Fruit fly (Drosophila melanogaster) whole organism, embryonic: ENCODE data around the gene Lst8.

Experiments
- Adf1 ChIP-seq: fragments of 200-800 bp; sonication (Bioruptor generic); IDR thresholded peaks from 2 replicates; pipeline ENCODE4 v1.3.6; 2022; ENCODE audit warnings: missing biosample characterization, missing genetic modification characterization
- Atf3 ChIP-seq: fragments of 200-800 bp; sonication (Bioruptor generic); optimal IDR thresholded peaks from 3 replicates; lab custom pipeline; 2016; ENCODE audit warnings: missing biosample characterization, missing genetic modification characterization
- CG11247 ChIP-seq: fragments of 200-800 bp; sonication (Bioruptor generic); IDR thresholded peaks from 2 replicates; pipeline ENCODE4 v1.3.6; 2022; ENCODE audit warnings: missing biosample characterization, missing genetic modification characterization
- CG11560 ChIP-seq: fragments of 200-800 bp; sonication (Bioruptor generic); IDR thresholded peaks from 3 replicates; pipeline ENCODE4 v1.3.6; 2022; ENCODE audit warnings: missing biosample characterization, missing genetic modification characterization
- CG13287 ChIP-seq: fragments of 200-800 bp; sonication (Bioruptor generic); IDR thresholded peaks from 2 replicates; pipeline ENCODE4 v1.3.6; 2022; ENCODE audit warnings: missing biosample characterization, missing genetic modification characterization; ENCODE audit not compliant: partially characterized antibody
- CG14441 ChIP-seq: fragments of 200-800 bp; sonication (Bioruptor generic); IDR thresholded peaks from 2 replicates; pipeline ENCODE4 v1.3.6; 2022; ENCODE audit warnings: missing biosample characterization, missing genetic modification characterization
- CG14860 ChIP-seq: fragments of 200-800 bp; sonication (Bioruptor generic); IDR thresholded peaks from 3 replicates; pipeline ENCODE4 v1.3.6; 2022; ENCODE audit warnings: missing biosample characterization, missing genetic modification characterization; ENCODE audit not compliant: partially characterized antibody
- CG2116 ChIP-seq: fragments of 200-800 bp; sonication (Bioruptor generic); optimal IDR thresholded peaks from 3 replicates; lab custom pipeline; 2018; ENCODE audit warnings: missing biosample characterization, mild to moderate bottlenecking, missing genetic modification characterization
- CG2199 ChIP-seq: fragments of 200-800 bp; sonication (Bioruptor generic); IDR thresholded peaks from 3 replicates; pipeline ENCODE4 v1.3.6; 2022; ENCODE audit warnings: missing biosample characterization, missing genetic modification characterization
- CG31224 ChIP-seq: fragments of 200-800 bp; sonication (Bioruptor generic); IDR thresholded peaks from 2 replicates; pipeline ENCODE4 v1.3.6; 2022; ENCODE audit warnings: missing biosample characterization, missing genetic modification characterization
- CG3995 ChIP-seq: fragments of 200-800 bp; sonication (Bioruptor generic); optimal IDR thresholded peaks from 3 replicates; lab custom pipeline; 2016; ENCODE audit warnings: missing biosample characterization, missing genetic modification characterization
- CG7839 ChIP-seq: fragments of 200-800 bp; sonication (Bioruptor generic); optimal IDR thresholded peaks from 3 replicates; lab custom pipeline; 2018; ENCODE audit warnings: missing biosample characterization, mild to moderate bottlenecking, missing genetic modification characterization, moderate library complexity
- CG8765 ChIP-seq: fragments of 200-800 bp; sonication (Bioruptor generic); IDR thresholded peaks from 2 replicates; pipeline ENCODE4 v1.3.6; 2022; ENCODE audit warnings: missing biosample characterization, missing genetic modification characterization
- CG8924 ChIP-seq: fragments of 200-800 bp; optimal IDR thresholded peaks from 3 replicates; lab custom pipeline; 2019; ENCODE audit warnings: missing biosample characterization, mild to moderate bottlenecking, missing genetic modification characterization, moderate library complexity
- CTCF ChIP-seq: fragments of 200-800 bp; sonication (Bioruptor generic); optimal IDR thresholded peaks from 2 replicates; lab custom pipeline; 2017; ENCODE audit warnings: missing biosample characterization, mild to moderate bottlenecking, missing genetic modification characterization, moderate library complexity
- D19A ChIP-seq: fragments of 200-800 bp; optimal IDR thresholded peaks from 3 replicates; lab custom pipeline; 2019; ENCODE audit warnings: missing biosample characterization, mild to moderate bottlenecking, missing genetic modification characterization, moderate library complexity
- Deaf1 ChIP-seq: fragments of 200-800 bp; optimal IDR thresholded peaks from 3 replicates; lab custom pipeline; 2019; ENCODE audit warnings: missing biosample characterization, mild to moderate bottlenecking, missing genetic modification characterization, moderate library complexity
- Fer3 ChIP-seq: fragments of 200-800 bp; sonication (Bioruptor generic); optimal IDR thresholded peaks from 2 replicates; lab custom pipeline; 2018; ENCODE audit warnings: missing biosample characterization, mild to moderate bottlenecking, missing genetic modification characterization, moderate library complexity
- HLHmδ ChIP-seq: fragments of 200-800 bp; sonication (Bioruptor generic); optimal IDR thresholded peaks from 2 replicates; lab custom pipeline; 2018; ENCODE audit warnings: missing biosample characterization, mild to moderate bottlenecking, missing genetic modification characterization, moderate library complexity
- Hand ChIP-seq: fragments of 200-800 bp; sonication (Bioruptor generic); optimal IDR thresholded peaks from 2 replicates; lab custom pipeline; 2017; ENCODE audit warnings: mild to moderate bottlenecking, missing biosample characterization, missing genetic modification reagents, missing genetic modification characterization
- Hr51 ChIP-seq, 2 experiments: fragments of 200-800 bp; sonication (Bioruptor generic); optimal IDR thresholded peaks; 2 replicates in 1 of 2; 3 replicates in 1 of 2; lab custom pipeline; 2016 to 2018; ENCODE audit warnings: missing biosample characterization in 2 of 2, missing genetic modification characterization in 2 of 2, mild to moderate bottlenecking in 1 of 2, moderate library complexity in 1 of 2
- Jarid2 ChIP-seq: fragments of 200-800 bp; sonication (Bioruptor generic); optimal IDR thresholded peaks from 3 replicates; lab custom pipeline; 2017; ENCODE audit warnings: mild to moderate bottlenecking, missing biosample characterization, missing genetic modification reagents, missing genetic modification characterization
- Lpt ChIP-seq: fragments of >200 bp; optimal IDR thresholded peaks from 2 replicates; lab custom pipeline; 2018; ENCODE audit warnings: missing biosample characterization, missing genetic modification characterization
- Meics ChIP-seq: fragments of 200-800 bp; sonication (Bioruptor generic); optimal IDR thresholded peaks from 2 replicates; lab custom pipeline; 2017; ENCODE audit warnings: missing biosample characterization, mild to moderate bottlenecking, missing genetic modification characterization
- NC2β ChIP-seq: fragments of 200-800 bp; sonication (Bioruptor generic); optimal IDR thresholded peaks from 2 replicates; lab custom pipeline; 2016; ENCODE audit warnings: missing biosample characterization, missing genetic modification characterization
- Nf-YB ChIP-seq: fragments of 200-800 bp; sonication (Bioruptor generic); optimal IDR thresholded peaks from 3 replicates; lab custom pipeline; 2019; ENCODE audit warnings: missing biosample characterization, mild to moderate bottlenecking, missing genetic modification characterization, moderate library complexity
- Opbp ChIP-seq: fragments of 200-800 bp; sonication (Bioruptor generic); IDR thresholded peaks from 3 replicates; pipeline ENCODE4 v1.3.6; 2022; ENCODE audit warnings: missing biosample characterization, missing genetic modification characterization; ENCODE audit not compliant: partially characterized antibody
- Sry-β ChIP-seq: fragments of 200-800 bp; sonication (Bioruptor generic); optimal IDR thresholded peaks from 2 replicates; lab custom pipeline; 2018; ENCODE audit warnings: missing biosample characterization, mild to moderate bottlenecking, missing genetic modification characterization, moderate library complexity
- TFAM ChIP-seq: fragments of 200-800 bp; sonication (Bioruptor generic); optimal IDR thresholded peaks from 2 replicates; lab custom pipeline; 2017; ENCODE audit warnings: missing biosample characterization, missing genetic modification characterization, inconsistent platforms
- Taf1 ChIP-seq: fragments of 200-800 bp; sonication (Bioruptor generic); IDR thresholded peaks from 2 replicates; pipeline ENCODE4 v1.3.6; 2022; ENCODE audit warnings: missing biosample characterization, missing genetic modification characterization
- Vsx1 ChIP-seq: fragments of 200-800 bp; sonication (Bioruptor generic); optimal IDR thresholded peaks from 2 replicates; lab custom pipeline; 2017; ENCODE audit warnings: missing biosample characterization, mild to moderate bottlenecking, missing genetic modification characterization, missing genetic modification reagents
- ab ChIP-seq: fragments of 200-800 bp; sonication (Bioruptor generic); optimal IDR thresholded peaks from 2 replicates; lab custom pipeline; 2016; ENCODE audit warnings: missing biosample characterization, missing genetic modification characterization
- ac ChIP-seq: fragments of 200-800 bp; sonication (Bioruptor generic); optimal IDR thresholded peaks from 3 replicates; lab custom pipeline; 2017; ENCODE audit warnings: missing biosample characterization, mild to moderate bottlenecking, missing genetic modification characterization
- dpn ChIP-seq, 2 experiments: fragments of 200-800 bp; sonication (Bioruptor generic); optimal IDR thresholded peaks; 3 replicates each; lab custom pipeline; 2016; ENCODE audit warnings: missing biosample characterization in 2 of 2, missing genetic modification characterization in 2 of 2
- emc ChIP-seq: fragments of 200-800 bp; sonication (Bioruptor generic); optimal IDR thresholded peaks from 2 replicates; lab custom pipeline; 2016; ENCODE audit warnings: missing biosample characterization, missing genetic modification characterization
- en ChIP-seq: fragments of 200-800 bp; sonication (Bioruptor generic); optimal IDR thresholded peaks from 2 replicates; lab custom pipeline; 2016; ENCODE audit warnings: missing biosample characterization, missing genetic modification characterization
- esg ChIP-seq: fragments of 200-800 bp; sonication (Bioruptor generic); conservative IDR thresholded peaks from 2 replicates; pipeline ENCODE4 v1.3.6; 2022; ENCODE audit warnings: missing biosample characterization, missing genetic modification characterization
- fd102C ChIP-seq: fragments of 200-800 bp; sonication (Bioruptor generic); optimal IDR thresholded peaks from 2 replicates; lab custom pipeline; 2018; ENCODE audit warnings: missing biosample characterization, mild to moderate bottlenecking, missing genetic modification characterization, moderate library complexity
- fu2 ChIP-seq: fragments of 200-800 bp; sonication (Bioruptor generic); optimal IDR thresholded peaks from 2 replicates; lab custom pipeline; 2016; ENCODE audit warnings: missing biosample characterization, missing genetic modification characterization
- hb ChIP-seq: fragments of 200-800 bp; sonication (Bioruptor generic); IDR thresholded peaks from 3 replicates; pipeline ENCODE4 v1.3.6; 2022; ENCODE audit warnings: missing biosample characterization, missing genetic modification characterization; ENCODE audit not compliant: partially characterized antibody
- jigr1 ChIP-seq: fragments of 200-800 bp; sonication (Bioruptor generic); IDR thresholded peaks from 3 replicates; pipeline ENCODE4 v1.3.6; 2022; ENCODE audit warnings: missing biosample characterization, missing genetic modification characterization
- lbe ChIP-seq: fragments of 200-800 bp; sonication (Bioruptor generic); optimal IDR thresholded peaks from 2 replicates; lab custom pipeline; 2016; ENCODE audit warnings: missing biosample characterization, mild to moderate bottlenecking, missing genetic modification characterization
- lilli ChIP-seq: fragments of 200-800 bp; sonication (Bioruptor generic); optimal IDR thresholded peaks from 3 replicates; lab custom pipeline; 2016; ENCODE audit warnings: missing biosample characterization, missing genetic modification characterization
- lov ChIP-seq, 2 experiments: fragments of 200-800 bp in 1 of 2; fragments of >200 bp in 1 of 2; sonication (Bioruptor generic) in 1 of 2; IDR thresholded peaks in 1 of 2; optimal IDR thresholded peaks in 1 of 2; 2 replicates in 1 of 2; 3 replicates in 1 of 2; pipeline versions ENCODE4 v1.3.6 to Lab custom; 2017 to 2022; ENCODE audit warnings: missing biosample characterization in 1 of 2, missing genetic modification characterization in 1 of 2
- luna ChIP-seq: fragments of 200-800 bp; sonication (Bioruptor generic); optimal IDR thresholded peaks from 2 replicates; lab custom pipeline; 2016; ENCODE audit warnings: missing biosample characterization, missing genetic modification characterization
- mam ChIP-seq: fragments of 200-800 bp; sonication (Bioruptor generic); optimal IDR thresholded peaks from 3 replicates; lab custom pipeline; 2016; ENCODE audit warnings: missing biosample characterization, missing genetic modification characterization
- odd ChIP-seq: fragments of 200-800 bp; sonication (Bioruptor generic); optimal IDR thresholded peaks from 2 replicates; lab custom pipeline; 2017; ENCODE audit warnings: missing biosample characterization, mild to moderate bottlenecking, missing genetic modification characterization
- phol ChIP-seq: fragments of 200-800 bp; sonication (Bioruptor generic); optimal IDR thresholded peaks from 3 replicates; lab custom pipeline; 2018; ENCODE audit warnings: missing biosample characterization, mild to moderate bottlenecking, missing genetic modification characterization, moderate library complexity
- ro ChIP-seq: fragments of 200-800 bp; sonication (Bioruptor generic); IDR thresholded peaks from 2 replicates; pipeline ENCODE4 v1.3.6; 2022; ENCODE audit warnings: missing biosample characterization, missing genetic modification characterization
- scrt ChIP-seq: fragments of 200-800 bp; sonication (Bioruptor generic); optimal IDR thresholded peaks from 2 replicates; lab custom pipeline; 2018; ENCODE audit warnings: missing biosample characterization, mild to moderate bottlenecking, missing genetic modification characterization, moderate library complexity
- seq ChIP-seq: fragments of 200-800 bp; sonication (Bioruptor generic); IDR thresholded peaks from 2 replicates; pipeline ENCODE4 v1.3.6; 2022; ENCODE audit warnings: missing biosample characterization, missing genetic modification characterization
- wdn ChIP-seq: fragments of 200-800 bp; sonication (Bioruptor generic); IDR thresholded peaks from 2 replicates; pipeline ENCODE4 v1.3.6; 2022; ENCODE audit warnings: missing biosample characterization, missing genetic modification characterization

Gene Lst8

DNA sequence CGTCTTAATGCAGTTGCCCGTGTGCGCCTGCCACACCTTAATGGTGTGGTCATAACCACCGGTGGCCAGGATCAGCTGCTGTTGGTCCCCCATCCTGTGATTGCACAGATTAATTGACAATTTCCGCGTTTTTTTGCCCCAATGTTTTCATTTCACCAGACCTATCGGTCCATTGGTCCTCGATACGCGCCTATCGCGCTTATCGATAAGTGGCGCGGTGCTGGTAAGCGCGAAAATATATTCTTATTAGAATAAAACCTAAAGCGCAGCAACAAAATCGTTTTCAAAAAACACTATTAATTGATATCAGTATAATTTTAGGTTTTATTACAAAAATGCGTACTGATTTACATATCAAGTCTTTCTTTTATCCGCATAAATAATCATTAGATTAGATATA, at the start of gene Lst8 (continued):
- TF ChIP-seq wdn (no peak), Vsx1 (GFP tag; lab: Kevin White, UChicago) (no peak), Nf-YB (no peak), Atf3 (GFP tag; lab: Kevin White, UChicago) (no peak), ro (GFP tag; lab: Robert Waterston, UW) (no peak), CG2116 (GFP tag; lab: Kevin White, UChicago) (peak; percentile 26), emc (GFP tag; lab: Kevin White, UChicago) (no peak), CG2199 (GFP tag; lab: Robert Waterston, UW) (no peak), NC2β (no peak), CG7839 (tag; lab: Kevin White, UChicago) (no peak), luna (GFP tag; lab: Kevin White, UChicago) (no peak), Deaf1 (tag; lab: Kevin White, UChicago) (no peak), CG8924 (no peak), Lpt (GFP tag; lab: Kevin White, UChicago) (no peak), mam (no peak), fd102C (GFP tag; lab: Kevin White, UChicago) (no peak), Hr51 (GFP tag; optimal IDR thresholded peaks at IDR 0.05; lab: Kevin White, UChicago) (no peak), ab (GFP tag; lab: Kevin White, UChicago) (no peak), Sry-β (GFP tag; lab: Kevin White, UChicago) (no peak), Opbp (peak; percentile 71; the same call in 2 of the 3 replicates), lilli (GFP tag; lab: Kevin White, UChicago) (peak; percentile 23), Adf1 (GFP tag; lab: Robert Waterston, UW) (no peak), seq (GFP tag; lab: Robert Waterston, UW) (no peak), CG8765 (no peak), odd (GFP tag; lab: Kevin White, UChicago) (no peak), fu2 (GFP tag; lab: Kevin White, UChicago) (no peak), scrt (GFP tag; lab: Kevin White, UChicago) (no peak), hb (GFP tag; lab: Robert Waterston, UW) (peak; percentile 38; the same call in 1 of the 3 replicates), Meics (GFP tag; lab: Kevin White, UChicago) (no peak), CG11247 (GFP tag; lab: Robert Waterston, UW) (no peak), phol (no peak), dpn (GFP tag; optimal IDR thresholded peaks at IDR 0.05; lab: Kevin White, UChicago) (no peak), Hand (GFP tag; lab: Kevin White, UChicago) (no peak), CTCF (GFP tag; lab: Kevin White, UChicago) (no peak), lbe (GFP tag; lab: Kevin White, UChicago) (peak; percentile 8), Fer3 (tag; lab: Kevin White, UChicago) (no peak), CG14860 (GFP tag; lab: Robert Waterston, UW) (peak; percentile 36; the same call in 1 of the 3 replicates), CG14441 (GFP tag; lab: Robert Waterston, UW) (no peak), lov (optimal IDR thresholded peaks at IDR 0.05; lab: Kevin White, UChicago) (no peak), lov (GFP tag; IDR thresholded peaks at IDR 0.05; lab: Robert Waterston, UW) (no peak), TFAM (GFP tag; lab: Kevin White, UChicago) (no peak), CG31224 (GFP tag; lab: Robert Waterston, UW) (no peak), Jarid2 (GFP tag; lab: Kevin White, UChicago) (no peak), esg (no peak), Taf1 (no peak), CG13287 (GFP tag; lab: Robert Waterston, UW) (peak; percentile 82), jigr1 (GFP tag; lab: Robert Waterston, UW) (no peak), HLHmδ (no peak), D19A (tag; lab: Kevin White, UChicago) (no peak), en (no peak), CG11560 (tag; lab: Robert Waterston, UW) (no peak), CG3995 (GFP tag; lab: Kevin White, UChicago) (peak; percentile 26), ac (GFP tag; lab: Kevin White, UChicago) (no peak)
